Worm (Caenorhabditis elegans) whole organism, midembryonic: ENCODE data around the gene F09E5.14.

Source experiments
- T22C8.4 ChIP-seq: fragments of 200-800 bp; sonication (Bioruptor generic); IDR thresholded peaks from 2 replicates; pipeline ENCODE4 v1.3.6; 2022; ENCODE audit warnings: missing genetic modification characterization, missing compliant biosample characterization
- cog-1 ChIP-seq: sonication (generic microtip); optimal IDR thresholded peaks from 2 replicates; lab custom pipeline; 2016; ENCODE audit warnings: missing genetic modification characterization, missing compliant biosample characterization
- tab-1 ChIP-seq: fragments of 200-800 bp; sonication (Bioruptor generic); IDR thresholded peaks from 2 replicates; pipeline ENCODE4 v1.3.6; 2022; ENCODE audit warnings: missing genetic modification characterization, missing compliant biosample characterization

DNA sequence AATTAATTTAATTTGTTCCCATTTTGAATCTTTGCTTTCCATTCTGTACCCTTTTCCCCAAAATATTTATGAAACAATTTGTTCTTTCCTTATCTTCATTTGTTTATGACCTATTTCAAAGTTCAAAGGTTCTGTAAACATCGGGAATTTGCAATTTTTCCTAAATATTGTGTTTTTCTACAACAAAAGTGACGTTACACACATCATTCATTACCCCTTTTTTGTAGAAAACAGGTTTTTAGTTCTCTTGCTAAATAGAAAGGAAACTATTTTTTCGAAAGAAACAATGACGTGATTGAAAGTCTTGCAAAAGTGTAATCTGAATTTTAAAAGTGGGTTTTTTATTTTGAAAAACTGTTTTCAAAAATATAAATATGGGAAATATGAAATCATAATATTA, 20.0 kb downstream of the F09E5.14 start:
- TF ChIP-seq T22C8.4 (GFP tag; lab: Robert Waterston, UW) (no peak), cog-1 (tag; lab: Kevin White, UChicago) (no peak), tab-1 (GFP tag; lab: Robert Waterston, UW) (no peak)
